Fruit fly (Drosophila melanogaster) whole organism, embryonic: Measurements from ENCODE around the gene Rh5.

Experiments
- ATbp ChIP-seq: fragments of 200-800 bp; sonication (Bioruptor generic); optimal IDR thresholded peaks from 2 replicates; lab custom pipeline; 2017; ENCODE audit warnings: missing biosample characterization, mild to moderate bottlenecking, missing genetic modification characterization, missing genetic modification reagents
- Atf3 ChIP-seq: fragments of 200-800 bp; sonication (Bioruptor generic); optimal IDR thresholded peaks from 3 replicates; lab custom pipeline; 2016; ENCODE audit warnings: missing biosample characterization, missing genetic modification characterization
- Atf6 ChIP-seq: fragments of 200-800 bp; sonication (Bioruptor generic); IDR thresholded peaks from 2 replicates; pipeline ENCODE4 v1.3.6; 2022; ENCODE audit warnings: missing biosample characterization, missing genetic modification characterization
- BtbVII ChIP-seq: fragments of 200-800 bp; sonication (Bioruptor generic); optimal IDR thresholded peaks from 3 replicates; lab custom pipeline; 2017; ENCODE audit warnings: missing biosample characterization, mild to moderate bottlenecking, missing genetic modification characterization
- CG10321 ChIP-seq: fragments of 200-800 bp; sonication (Bioruptor generic); IDR thresholded peaks from 2 replicates; pipeline ENCODE4 v1.3.6; 2022; ENCODE audit warnings: missing biosample characterization, missing genetic modification characterization
- CG10366 ChIP-seq: fragments of 200-800 bp; sonication (Bioruptor generic); IDR thresholded peaks from 2 replicates; pipeline ENCODE4 v1.3.6; 2022; ENCODE audit warnings: missing biosample characterization, missing genetic modification characterization
- CG1529 ChIP-seq: fragments of 200-800 bp; sonication (Bioruptor generic); optimal IDR thresholded peaks from 3 replicates; lab custom pipeline; 2018; ENCODE audit warnings: missing biosample characterization, missing genetic modification characterization
- CG17802 ChIP-seq: fragments of 200-800 bp; sonication (Bioruptor generic); optimal IDR thresholded peaks from 2 replicates; lab custom pipeline; 2018; ENCODE audit warnings: missing biosample characterization, mild to moderate bottlenecking, missing genetic modification characterization, moderate library complexity
- CG17912 ChIP-seq: fragments of 200-800 bp; sonication (Bioruptor generic); optimal IDR thresholded peaks from 2 replicates; lab custom pipeline; 2018; ENCODE audit warnings: missing biosample characterization, mild to moderate bottlenecking, missing genetic modification characterization
- CG18764 ChIP-seq: fragments of 200-800 bp; sonication (Bioruptor generic); optimal IDR thresholded peaks from 3 replicates; lab custom pipeline; 2016; ENCODE audit warnings: missing biosample characterization, missing genetic modification characterization
- CG2202 ChIP-seq: fragments of 200-800 bp; sonication (Bioruptor generic); optimal IDR thresholded peaks from 2 replicates; lab custom pipeline; 2018; ENCODE audit warnings: missing biosample characterization, mild to moderate bottlenecking, missing genetic modification characterization
- CG31224 ChIP-seq: fragments of 200-800 bp; sonication (Bioruptor generic); IDR thresholded peaks from 2 replicates; pipeline ENCODE4 v1.3.6; 2022; ENCODE audit warnings: missing biosample characterization, missing genetic modification characterization
- CG32767 ChIP-seq: fragments of 200-800 bp; sonication (Bioruptor generic); IDR thresholded peaks from 2 replicates; pipeline ENCODE4 v1.3.6; 2022; ENCODE audit warnings: missing biosample characterization, missing genetic modification characterization
- CG33213 ChIP-seq: fragments of 200-800 bp; sonication (Bioruptor generic); optimal IDR thresholded peaks from 3 replicates; lab custom pipeline; 2016; ENCODE audit warnings: missing biosample characterization, missing genetic modification characterization
- CG43689 ChIP-seq: fragments of 200-800 bp; sonication (Bioruptor generic); IDR thresholded peaks from 2 replicates; pipeline ENCODE4 v1.3.6; 2022; ENCODE audit warnings: missing biosample characterization, missing genetic modification characterization
- CG4854 ChIP-seq: fragments of 200-800 bp; sonication (Bioruptor generic); optimal IDR thresholded peaks from 2 replicates; lab custom pipeline; 2016; ENCODE audit warnings: missing biosample characterization, missing genetic modification characterization, inconsistent platforms
- CG6854 ChIP-seq: fragments of 200-800 bp; sonication (Bioruptor generic); optimal IDR thresholded peaks from 3 replicates; lab custom pipeline; 2017; ENCODE audit warnings: missing biosample characterization, mild to moderate bottlenecking, missing genetic modification characterization
- CG7839 ChIP-seq: fragments of 200-800 bp; sonication (Bioruptor generic); optimal IDR thresholded peaks from 3 replicates; lab custom pipeline; 2018; ENCODE audit warnings: missing biosample characterization, mild to moderate bottlenecking, missing genetic modification characterization, moderate library complexity
- CG7987 ChIP-seq: fragments of 200-800 bp; sonication (Bioruptor generic); optimal IDR thresholded peaks from 2 replicates; lab custom pipeline; 2018; ENCODE audit warnings: missing biosample characterization, mild to moderate bottlenecking, missing genetic modification characterization, moderate library complexity
- CG8359 ChIP-seq: fragments of 200-800 bp; sonication (Bioruptor generic); optimal IDR thresholded peaks from 2 replicates; lab custom pipeline; 2017; ENCODE audit warnings: missing biosample characterization, mild to moderate bottlenecking, missing genetic modification characterization, borderline replicate concordance
- CG9609 ChIP-seq: fragments of 200-800 bp; sonication (Bioruptor generic); optimal IDR thresholded peaks from 3 replicates; lab custom pipeline; 2016; ENCODE audit warnings: missing biosample characterization, missing genetic modification characterization
- CHES-1-like ChIP-seq: fragments of 200-800 bp; sonication (Bioruptor generic); optimal IDR thresholded peaks from 2 replicates; lab custom pipeline; 2016; ENCODE audit warnings: missing biosample characterization, missing genetic modification characterization
- CrebB ChIP-seq: fragments of 200-800 bp; sonication (Bioruptor generic); optimal IDR thresholded peaks from 3 replicates; lab custom pipeline; 2018; ENCODE audit warnings: missing biosample characterization, mild to moderate bottlenecking, missing genetic modification characterization
- Elba2 ChIP-seq: fragments of 200-800 bp; sonication (Bioruptor generic); optimal IDR thresholded peaks from 3 replicates; lab custom pipeline; 2016; ENCODE audit warnings: missing biosample characterization, missing genetic modification characterization
- Fer1 ChIP-seq: fragments of 200-800 bp; sonication (Bioruptor generic); optimal IDR thresholded peaks from 2 replicates; lab custom pipeline; 2017; ENCODE audit warnings: missing biosample characterization, mild to moderate bottlenecking, missing genetic modification characterization
- Fer2 ChIP-seq: fragments of 200-800 bp; sonication (Bioruptor generic); optimal IDR thresholded peaks from 2 replicates; lab custom pipeline; 2018; ENCODE audit warnings: missing biosample characterization, mild to moderate bottlenecking, missing genetic modification characterization, moderate library complexity
- MBD-R2 ChIP-seq: fragments of 200-800 bp; sonication (Bioruptor generic); IDR thresholded peaks from 2 replicates; pipeline ENCODE4 v1.3.6; 2022; ENCODE audit warnings: missing biosample characterization, missing genetic modification characterization
- NC2α ChIP-seq: fragments of 200-800 bp; sonication (Bioruptor generic); optimal IDR thresholded peaks from 2 replicates; lab custom pipeline; 2016; ENCODE audit warnings: missing biosample characterization, missing genetic modification characterization
- Nf-YC ChIP-seq: fragments of 200-800 bp; optimal IDR thresholded peaks from 3 replicates; lab custom pipeline; 2019; ENCODE audit warnings: missing biosample characterization, mild to moderate bottlenecking, missing genetic modification characterization, moderate library complexity
- Ptx1 ChIP-seq: fragments of 200-800 bp; sonication (Bioruptor generic); IDR thresholded peaks from 2 replicates; pipeline ENCODE4 v1.3.6; 2022; ENCODE audit warnings: missing biosample characterization, missing genetic modification characterization
- Tbp ChIP-seq: fragments of >200 bp; optimal IDR thresholded peaks from 2 replicates; lab custom pipeline; 2018; ENCODE audit warnings: missing biosample characterization, missing genetic modification characterization
- Xrp1 ChIP-seq: fragments of 200-800 bp; sonication (Bioruptor generic); IDR thresholded peaks from 2 replicates; pipeline ENCODE4 v1.3.6; 2022; ENCODE audit warnings: missing biosample characterization, missing genetic modification characterization
- YL-1 ChIP-seq: fragments of 200-800 bp; sonication (Bioruptor generic); optimal IDR thresholded peaks from 3 replicates; lab custom pipeline; 2017; ENCODE audit warnings: missing biosample characterization, mild to moderate bottlenecking, missing genetic modification characterization
- ap ChIP-seq: fragments of 200-800 bp; sonication (Bioruptor generic); IDR thresholded peaks from 2 replicates; pipeline ENCODE4 v1.3.6; 2022; ENCODE audit warnings: missing biosample characterization, missing genetic modification characterization
- ase ChIP-seq: fragments of 200-800 bp; sonication (Bioruptor generic); IDR thresholded peaks from 3 replicates; pipeline ENCODE4 v1.3.6; 2022; ENCODE audit warnings: missing biosample characterization, missing genetic modification characterization
- bsh ChIP-seq, 2 experiments: fragments of 200-800 bp; sonication (Bioruptor generic); optimal IDR thresholded peaks; 2 replicates each; lab custom pipeline; 2017 to 2018; ENCODE audit warnings: mild to moderate bottlenecking in 2 of 2, missing biosample characterization in 2 of 2, missing genetic modification characterization in 2 of 2, moderate library complexity in 1 of 2
- btn ChIP-seq: fragments of 200-800 bp; sonication (Bioruptor generic); optimal IDR thresholded peaks from 2 replicates; lab custom pipeline; 2016; ENCODE audit warnings: missing biosample characterization, missing genetic modification characterization
- cad ChIP-seq: fragments of >200 bp; optimal IDR thresholded peaks from 2 replicates; lab custom pipeline; 2017; ENCODE audit warnings: missing biosample characterization, missing genetic modification characterization
- gce ChIP-seq: fragments of 200-800 bp; sonication (Bioruptor generic); IDR thresholded peaks from 3 replicates; pipeline ENCODE4 v1.3.6; 2022; ENCODE audit warnings: missing biosample characterization, missing genetic modification characterization
- gem ChIP-seq: fragments of 200-800 bp; sonication (Bioruptor generic); optimal IDR thresholded peaks from 2 replicates; lab custom pipeline; 2019; ENCODE audit warnings: missing biosample characterization, mild to moderate bottlenecking, missing genetic modification characterization, moderate library complexity
- ind ChIP-seq: fragments of 200-800 bp; sonication (Bioruptor generic); optimal IDR thresholded peaks from 3 replicates; lab custom pipeline; 2016; ENCODE audit warnings: missing biosample characterization, missing genetic modification characterization
- inv ChIP-seq: fragments of 200-800 bp; sonication (Bioruptor generic); IDR thresholded peaks from 2 replicates; pipeline ENCODE4 v1.3.6; 2022; ENCODE audit warnings: missing biosample characterization, missing genetic modification characterization; ENCODE audit not compliant: partially characterized antibody
- lmd ChIP-seq: fragments of 200-800 bp; sonication (Bioruptor generic); IDR thresholded peaks from 2 replicates; pipeline ENCODE4 v1.3.6; 2022; ENCODE audit warnings: missing biosample characterization, missing genetic modification characterization
- lola ChIP-seq, 3 experiments: fragments of >200 bp in 2 of 3; fragments of 200-800 bp in 1 of 3; sonication (Bioruptor generic) in 1 of 3; optimal IDR thresholded peaks; 2 replicates each; lab custom pipeline; 2017 to 2019; ENCODE audit warnings: missing biosample characterization in 3 of 3, missing genetic modification characterization in 3 of 3, mild to moderate bottlenecking in 1 of 3, moderate library complexity in 1 of 3
- onecut ChIP-seq: fragments of 200-800 bp; sonication (Bioruptor generic); IDR thresholded peaks from 2 replicates; pipeline ENCODE4 v1.3.6; 2022; ENCODE audit warnings: missing biosample characterization, missing genetic modification characterization
- pb ChIP-seq: fragments of 200-800 bp; sonication (Bioruptor generic); optimal IDR thresholded peaks from 3 replicates; lab custom pipeline; 2016; ENCODE audit warnings: missing biosample characterization, missing genetic modification characterization
- peb ChIP-seq: fragments of 200-800 bp; sonication (Bioruptor generic); IDR thresholded peaks from 2 replicates; pipeline ENCODE4 v1.3.6; 2022; ENCODE audit warnings: missing biosample characterization, missing genetic modification characterization
- pros ChIP-seq: fragments of 200-800 bp; sonication (Bioruptor generic); optimal IDR thresholded peaks from 3 replicates; lab custom pipeline; 2019; ENCODE audit warnings: missing biosample characterization, mild to moderate bottlenecking, missing genetic modification characterization, moderate library complexity
- sc ChIP-seq, 3 experiments: fragments of >200 bp in 2 of 3; fragments of 200-800 bp in 1 of 3; sonication (Bioruptor generic) in 1 of 3; optimal IDR thresholded peaks; 2 replicates in 2 of 3; 3 replicates in 1 of 3; lab custom pipeline; 2017; ENCODE audit warnings: mild to moderate bottlenecking in 1 of 3, missing biosample characterization in 1 of 3, missing genetic modification characterization in 1 of 3, missing genetic modification reagents in 1 of 3
- sens-2 ChIP-seq: fragments of 200-800 bp; sonication (Bioruptor generic); IDR thresholded peaks from 2 replicates; pipeline ENCODE4 v1.3.6; 2022; ENCODE audit warnings: missing biosample characterization, missing genetic modification characterization
- vvl ChIP-seq: fragments of 200-800 bp; sonication (Bioruptor generic); IDR thresholded peaks from 2 replicates; pipeline ENCODE4 v1.3.6; 2022; ENCODE audit warnings: missing biosample characterization, missing genetic modification characterization

The Rh5 gene

DNA sequence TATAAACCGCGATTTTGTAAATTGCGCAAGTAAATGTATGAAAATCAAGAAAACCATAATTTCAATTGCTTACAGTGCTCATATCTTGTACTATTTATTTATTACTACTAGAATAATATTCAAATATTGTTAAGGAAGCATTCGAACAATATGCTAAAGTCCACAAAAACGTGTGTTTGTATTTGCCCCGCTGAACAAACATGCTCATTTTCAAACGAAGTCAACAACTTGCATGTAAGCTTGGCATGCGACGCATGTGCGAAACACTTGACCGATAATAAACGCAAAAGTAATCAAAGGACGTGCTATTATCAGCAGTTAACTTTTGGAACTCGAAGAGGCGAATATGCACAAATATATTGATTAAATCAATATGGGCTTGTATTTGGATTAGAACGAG is 13.2 kb downstream of the Rh5 start (continued):
- TF ChIP-seq lola (GFP tag; optimal IDR thresholded peaks at IDR 0.05; lab: Kevin White, UChicago): peak in 1 of 3 experiments; percentile 62
- no peak for TF ChIP-seq sens-2 (GFP tag; lab: Robert Waterston, UW)
- TF ChIP-seq CG33213 (GFP tag; lab: Kevin White, UChicago): peak; percentile 23
- TF ChIP-seq Ptx1 (GFP tag; lab: Robert Waterston, UW): no peak
- TF ChIP-seq CG17802 (tag; lab: Kevin White, UChicago): peak; percentile 15
- no peak for TF ChIP-seq ap (GFP tag; lab: Robert Waterston, UW)
- TF ChIP-seq pb (GFP tag; lab: Kevin White, UChicago): no peak
- no peak for TF ChIP-seq Atf3 (GFP tag; lab: Kevin White, UChicago)
- TF ChIP-seq bsh (GFP tag; optimal IDR thresholded peaks at IDR 0.05; lab: Kevin White, UChicago): peak in 1 of 2 experiments; percentile 87
- no peak for TF ChIP-seq pros (GFP tag; lab: Kevin White, UChicago)
- TF ChIP-seq gem (tag; lab: Kevin White, UChicago): peak; percentile 73
- TF ChIP-seq Fer2: peak; percentile 0
- TF ChIP-seq Fer1 (GFP tag; lab: Kevin White, UChicago): peak; percentile 59
- TF ChIP-seq Atf6 (GFP tag; lab: Robert Waterston, UW): peak; percentile 83
- TF ChIP-seq CG18764: peak; percentile 46
- peak; percentile 6 for TF ChIP-seq NC2α
- TF ChIP-seq CG6854: peak; percentile 48
- TF ChIP-seq CG31224 (GFP tag; lab: Robert Waterston, UW): no peak
- no peak for TF ChIP-seq Tbp
- TF ChIP-seq CG7839 (tag; lab: Kevin White, UChicago): peak; percentile 29
- TF ChIP-seq CG7987 (GFP tag; lab: Kevin White, UChicago): peak; percentile 91
- no peak for TF ChIP-seq ind (GFP tag; lab: Kevin White, UChicago)
- TF ChIP-seq YL-1: peak; percentile 11
- TF ChIP-seq sc (optimal IDR thresholded peaks at IDR 0.05; lab: Kevin White, UChicago): no peak
- TF ChIP-seq sc (GFP tag; optimal IDR thresholded peaks at IDR 0.05; lab: Kevin White, UChicago): peak; percentile 80
- peak; percentile 8 for TF ChIP-seq CG17912 (GFP tag; lab: Kevin White, UChicago)
- no peak for TF ChIP-seq CG43689
- peak; percentile 93 for TF ChIP-seq ATbp
- TF ChIP-seq CHES-1-like (GFP tag; lab: Kevin White, UChicago): no peak
- TF ChIP-seq ase (GFP tag; lab: Robert Waterston, UW): no peak
- TF ChIP-seq CG4854 (GFP tag; lab: Kevin White, UChicago): peak; percentile 46
- peak; percentile 82 for TF ChIP-seq CrebB (tag; lab: Kevin White, UChicago)
- no peak for TF ChIP-seq btn (GFP tag; lab: Kevin White, UChicago)
- peak; percentile 86 for TF ChIP-seq CG1529 (GFP tag; lab: Kevin White, UChicago)
- no peak; the same call in 1 of the 2 replicates for TF ChIP-seq onecut (GFP tag; lab: Robert Waterston, UW)
- peak; percentile 72 for TF ChIP-seq Xrp1
- no peak for TF ChIP-seq lmd (GFP tag; lab: Robert Waterston, UW)
- TF ChIP-seq BtbVII (GFP tag; lab: Kevin White, UChicago): peak; percentile 74
- no peak for TF ChIP-seq CG8359
- no peak for TF ChIP-seq Nf-YC (tag; lab: Kevin White, UChicago)
- TF ChIP-seq CG10366 (GFP tag; lab: Robert Waterston, UW): no peak
- TF ChIP-seq cad (GFP tag; lab: Kevin White, UChicago): no peak
- TF ChIP-seq inv: no peak
- peak; percentile 76 for TF ChIP-seq CG2202
- no peak; the same call in 1 of the 2 replicates for TF ChIP-seq CG10321 (GFP tag; lab: Robert Waterston, UW)
- TF ChIP-seq gce (GFP tag; lab: Robert Waterston, UW): no peak
- peak; percentile 9 for TF ChIP-seq CG9609 (GFP tag; lab: Kevin White, UChicago)
- no peak for TF ChIP-seq MBD-R2 (GFP tag; lab: Robert Waterston, UW)
- TF ChIP-seq peb (GFP tag; lab: Robert Waterston, UW): no peak
- TF ChIP-seq CG32767 (GFP tag; lab: Robert Waterston, UW): no peak
- no peak for TF ChIP-seq Elba2 (GFP tag; lab: Kevin White, UChicago)
- peak; percentile 45 for TF ChIP-seq vvl
